Fruit fly (Drosophila melanogaster) whole organism, embryonic: ENCODE results near the gene Paris.
A peak's percentile ranks its signal among the peaks of the same experiment; 100 is the strongest.

Experiments
- ATbp ChIP-seq: fragments of 200-800 bp; sonication (Bioruptor generic); optimal IDR thresholded peaks from 2 replicates; lab custom pipeline; 2017; ENCODE audit warnings: missing biosample characterization, mild to moderate bottlenecking, missing genetic modification characterization, missing genetic modification reagents
- Abd-B ChIP-seq: fragments of 200-800 bp; sonication (Bioruptor generic); optimal IDR thresholded peaks from 2 replicates; lab custom pipeline; 2018; ENCODE audit warnings: missing biosample characterization, mild to moderate bottlenecking, missing genetic modification characterization, moderate library complexity
- Adf1 ChIP-seq: fragments of 200-800 bp; sonication (Bioruptor generic); IDR thresholded peaks from 2 replicates; pipeline ENCODE4 v1.3.6; 2022; ENCODE audit warnings: missing biosample characterization, missing genetic modification characterization
- Aef1 ChIP-seq: fragments of 200-800 bp; sonication (Bioruptor generic); IDR thresholded peaks from 3 replicates; pipeline ENCODE4 v1.3.6; 2022; ENCODE audit warnings: missing biosample characterization, missing genetic modification characterization
- Asciz ChIP-seq: fragments of 200-800 bp; sonication (Bioruptor generic); optimal IDR thresholded peaks from 2 replicates; lab custom pipeline; 2017; ENCODE audit warnings: missing biosample characterization, mild to moderate bottlenecking, missing genetic modification characterization, missing genetic modification reagents
- Atf6 ChIP-seq: fragments of 200-800 bp; sonication (Bioruptor generic); IDR thresholded peaks from 2 replicates; pipeline ENCODE4 v1.3.6; 2022; ENCODE audit warnings: missing biosample characterization, missing genetic modification characterization
- B-H2 ChIP-seq: fragments of 200-800 bp; sonication (Bioruptor generic); optimal IDR thresholded peaks from 2 replicates; lab custom pipeline; 2018; ENCODE audit warnings: missing biosample characterization, mild to moderate bottlenecking, missing genetic modification characterization
- Bgb ChIP-seq: fragments of 200-800 bp; sonication (Bioruptor generic); IDR thresholded peaks from 2 replicates; pipeline ENCODE4 v1.3.6; 2022; ENCODE audit warnings: missing biosample characterization, missing genetic modification characterization; ENCODE audit not compliant: partially characterized antibody
- Blimp-1 ChIP-seq: fragments of 200-800 bp; sonication (Bioruptor generic); optimal IDR thresholded peaks from 3 replicates; lab custom pipeline; 2018; ENCODE audit warnings: missing biosample characterization, missing genetic modification characterization, mild to moderate bottlenecking, moderate library complexity, missing genetic modification reagents
- BtbVII ChIP-seq: fragments of 200-800 bp; sonication (Bioruptor generic); optimal IDR thresholded peaks from 3 replicates; lab custom pipeline; 2017; ENCODE audit warnings: missing biosample characterization, mild to moderate bottlenecking, missing genetic modification characterization
- CG10959 ChIP-seq: fragments of 200-800 bp; sonication (Bioruptor generic); IDR thresholded peaks from 2 replicates; pipeline ENCODE4 v1.3.6; 2022; ENCODE audit warnings: missing biosample characterization, missing genetic modification characterization
- CG12071 ChIP-seq: fragments of 200-800 bp; sonication (Bioruptor generic); optimal IDR thresholded peaks from 3 replicates; lab custom pipeline; 2018; ENCODE audit warnings: missing biosample characterization, mild to moderate bottlenecking, missing genetic modification characterization
- CG13296 ChIP-seq: fragments of 200-800 bp; sonication (Bioruptor generic); optimal IDR thresholded peaks from 3 replicates; lab custom pipeline; 2018; ENCODE audit warnings: missing biosample characterization, mild to moderate bottlenecking, missing genetic modification characterization
- CG14710 ChIP-seq: fragments of 200-800 bp; sonication (Bioruptor generic); optimal IDR thresholded peaks from 3 replicates; lab custom pipeline; 2019; ENCODE audit warnings: missing biosample characterization, mild to moderate bottlenecking, missing genetic modification characterization, moderate library complexity
- CG15269 ChIP-seq: fragments of 200-800 bp; sonication (Bioruptor generic); optimal IDR thresholded peaks from 2 replicates; lab custom pipeline; 2018; ENCODE audit warnings: missing biosample characterization, mild to moderate bottlenecking, missing genetic modification characterization, moderate library complexity
- CG15601 ChIP-seq: fragments of 200-800 bp; sonication (Bioruptor generic); optimal IDR thresholded peaks from 3 replicates; lab custom pipeline; 2019; ENCODE audit warnings: missing biosample characterization, mild to moderate bottlenecking, missing genetic modification characterization, moderate library complexity
- CG2129 ChIP-seq: fragments of 200-800 bp; sonication (Bioruptor generic); IDR thresholded peaks from 2 replicates; pipeline ENCODE4 v1.3.6; 2022; ENCODE audit warnings: missing biosample characterization, missing genetic modification characterization; ENCODE audit not compliant: partially characterized antibody
- CG2202 ChIP-seq: fragments of 200-800 bp; sonication (Bioruptor generic); optimal IDR thresholded peaks from 2 replicates; lab custom pipeline; 2018; ENCODE audit warnings: missing biosample characterization, mild to moderate bottlenecking, missing genetic modification characterization
- CG2678 ChIP-seq: fragments of 200-800 bp; sonication (Bioruptor generic); optimal IDR thresholded peaks from 3 replicates; lab custom pipeline; 2019; ENCODE audit warnings: missing biosample characterization, mild to moderate bottlenecking, missing genetic modification characterization, moderate library complexity
- CG2875 ChIP-seq: fragments of 200-800 bp; sonication (Bioruptor generic); optimal IDR thresholded peaks from 2 replicates; lab custom pipeline; 2017; ENCODE audit warnings: missing biosample characterization, mild to moderate bottlenecking, missing genetic modification characterization, missing genetic modification reagents
- CG32532 ChIP-seq: fragments of 200-800 bp; sonication (Bioruptor generic); IDR thresholded peaks from 2 replicates; pipeline ENCODE4 v1.3.6; 2022; ENCODE audit warnings: missing biosample characterization, missing genetic modification characterization
- CG33213 ChIP-seq: fragments of 200-800 bp; sonication (Bioruptor generic); optimal IDR thresholded peaks from 3 replicates; lab custom pipeline; 2016; ENCODE audit warnings: missing biosample characterization, missing genetic modification characterization
- CG3407 ChIP-seq: fragments of 200-800 bp; sonication (Bioruptor generic); optimal IDR thresholded peaks from 2 replicates; lab custom pipeline; 2018; ENCODE audit warnings: missing biosample characterization, mild to moderate bottlenecking, missing genetic modification characterization
- CG3847 ChIP-seq: fragments of 200-800 bp; sonication (Bioruptor generic); IDR thresholded peaks from 2 replicates; pipeline ENCODE4 v1.3.6; 2022; ENCODE audit warnings: missing biosample characterization, missing genetic modification characterization
- CG4282 ChIP-seq: fragments of 200-800 bp; sonication (Bioruptor generic); optimal IDR thresholded peaks from 2 replicates; lab custom pipeline; 2016; ENCODE audit warnings: missing biosample characterization, missing genetic modification characterization
- CG4820 ChIP-seq: fragments of 200-800 bp; sonication (Bioruptor generic); optimal IDR thresholded peaks from 3 replicates; lab custom pipeline; 2016; ENCODE audit warnings: missing biosample characterization, missing genetic modification characterization
- CG6854 ChIP-seq: fragments of 200-800 bp; sonication (Bioruptor generic); optimal IDR thresholded peaks from 3 replicates; lab custom pipeline; 2017; ENCODE audit warnings: missing biosample characterization, mild to moderate bottlenecking, missing genetic modification characterization
- Dll ChIP-seq: fragments of 200-800 bp; sonication (Bioruptor generic); IDR thresholded peaks from 4 replicates; pipeline ENCODE4 v1.3.6; 2022; ENCODE audit warnings: missing biosample characterization, missing genetic modification characterization; ENCODE audit not compliant: partially characterized antibody
- Dp ChIP-seq: fragments of 200-800 bp; sonication (Bioruptor generic); optimal IDR thresholded peaks from 2 replicates; lab custom pipeline; 2018; ENCODE audit warnings: missing biosample characterization, mild to moderate bottlenecking, missing genetic modification characterization, moderate library complexity
- Drgx ChIP-seq: fragments of 200-800 bp; sonication (Bioruptor generic); IDR thresholded peaks from 2 replicates; pipeline ENCODE4 v1.3.6; 2022; ENCODE audit warnings: missing biosample characterization, missing genetic modification characterization
- Hr78 ChIP-seq, 2 experiments: fragments of 200-800 bp in 1 of 2; fragments of >200 bp in 1 of 2; sonication (Bioruptor generic) in 1 of 2; optimal IDR thresholded peaks; 2 replicates each; lab custom pipeline; 2017 to 2019; ENCODE audit warnings: missing biosample characterization in 2 of 2, missing genetic modification characterization in 2 of 2, mild to moderate bottlenecking in 1 of 2, moderate library complexity in 1 of 2
- Hsf ChIP-seq: fragments of 200-800 bp; sonication (Bioruptor generic); optimal IDR thresholded peaks from 3 replicates; lab custom pipeline; 2016; ENCODE audit warnings: missing biosample characterization, missing genetic modification characterization
- MBD-R2 ChIP-seq: fragments of 200-800 bp; sonication (Bioruptor generic); IDR thresholded peaks from 2 replicates; pipeline ENCODE4 v1.3.6; 2022; ENCODE audit warnings: missing biosample characterization, missing genetic modification characterization
- MESR4 ChIP-seq: fragments of 200-800 bp; sonication (Bioruptor generic); optimal IDR thresholded peaks from 2 replicates; lab custom pipeline; 2018; ENCODE audit warnings: missing biosample characterization, mild to moderate bottlenecking, missing genetic modification characterization, moderate library complexity
- Med ChIP-seq: fragments of 200-800 bp; sonication (Bioruptor generic); peaks from one replicate; lab custom pipeline; 2016; ENCODE audit warnings: missing biosample characterization, missing genetic modification characterization, mild to moderate bottlenecking, inconsistent platforms, moderate library complexity
- Sry-β ChIP-seq: fragments of 200-800 bp; sonication (Bioruptor generic); optimal IDR thresholded peaks from 2 replicates; lab custom pipeline; 2018; ENCODE audit warnings: missing biosample characterization, mild to moderate bottlenecking, missing genetic modification characterization, moderate library complexity
- ab ChIP-seq: fragments of 200-800 bp; sonication (Bioruptor generic); optimal IDR thresholded peaks from 2 replicates; lab custom pipeline; 2016; ENCODE audit warnings: missing biosample characterization, missing genetic modification characterization
- chm ChIP-seq: fragments of 200-800 bp; sonication (Bioruptor generic); IDR thresholded peaks from 2 replicates; pipeline ENCODE4 v1.3.6; 2022; ENCODE audit warnings: missing biosample characterization, missing genetic modification characterization
- dati ChIP-seq: fragments of 200-800 bp; sonication (Bioruptor generic); IDR thresholded peaks from 2 replicates; pipeline ENCODE4 v1.3.6; 2022; ENCODE audit warnings: missing biosample characterization, missing genetic modification characterization
- kni ChIP-seq: fragments of 200-800 bp; sonication (Bioruptor generic); optimal IDR thresholded peaks from 3 replicates; lab custom pipeline; 2017; ENCODE audit warnings: mild to moderate bottlenecking, missing biosample characterization, missing genetic modification reagents, missing genetic modification characterization
- lab ChIP-seq: fragments of 200-800 bp; sonication (Bioruptor generic); optimal IDR thresholded peaks from 3 replicates; lab custom pipeline; 2017; ENCODE audit warnings: missing biosample characterization, missing genetic modification characterization, mild to moderate bottlenecking, moderate library complexity, missing genetic modification reagents
- otp ChIP-seq: fragments of 200-800 bp; sonication (Bioruptor generic); IDR thresholded peaks from 3 replicates; pipeline ENCODE4, ENCODE4 v1.3.6; 2022; ENCODE audit warnings: missing biosample characterization, missing genetic modification characterization
- peb ChIP-seq: fragments of 200-800 bp; sonication (Bioruptor generic); IDR thresholded peaks from 2 replicates; pipeline ENCODE4 v1.3.6; 2022; ENCODE audit warnings: missing biosample characterization, missing genetic modification characterization
- salm ChIP-seq: fragments of 200-800 bp; sonication (Bioruptor generic); optimal IDR thresholded peaks from 2 replicates; lab custom pipeline; 2018; ENCODE audit warnings: missing biosample characterization, mild to moderate bottlenecking, missing genetic modification characterization
- sens ChIP-seq: fragments of 200-800 bp; sonication (Bioruptor generic); peaks from one replicate; lab custom pipeline; 2016; ENCODE audit warnings: missing biosample characterization, missing genetic modification characterization
- slbo ChIP-seq: fragments of 200-800 bp; sonication (Bioruptor generic); IDR thresholded peaks from 2 replicates; pipeline ENCODE4 v1.3.6; 2022; ENCODE audit warnings: missing biosample characterization, missing genetic modification characterization
- sna ChIP-seq: fragments of 200-800 bp; sonication (Bioruptor generic); IDR thresholded peaks from 2 replicates; pipeline ENCODE4 v1.3.6; 2022; ENCODE audit warnings: missing biosample characterization, missing genetic modification characterization; ENCODE audit not compliant: partially characterized antibody
- ssp ChIP-seq: fragments of 200-800 bp; sonication (Bioruptor generic); IDR thresholded peaks from 2 replicates; pipeline ENCODE4 v1.3.6; 2022; ENCODE audit warnings: missing biosample characterization, missing genetic modification characterization
- vfl ChIP-seq: fragments of 200-800 bp; sonication (Bioruptor generic); optimal IDR thresholded peaks from 2 replicates; lab custom pipeline; 2016; ENCODE audit warnings: missing biosample characterization, missing genetic modification characterization
- yki ChIP-seq: fragments of >200 bp; optimal IDR thresholded peaks from 3 replicates; lab custom pipeline; 2018

Paris gene

dm6 chr2L:4464946-4465345, 1.5 kb downstream of the Paris start, which contains the start of gene FIG4 (continued):
- TF ChIP-seq Dp (no peak), peb (GFP tag; lab: Robert Waterston, UW) (no peak), chm (GFP tag; lab: Robert Waterston, UW) (no peak), Dll (peak; percentile 92), Sry-β (GFP tag; lab: Kevin White, UChicago) (peak; percentile 90), ssp (no peak), CG14710 (tag; lab: Kevin White, UChicago) (peak; percentile 33), Aef1 (no peak), slbo (GFP tag; lab: Robert Waterston, UW) (no peak), CG6854 (GFP tag; lab: Kevin White, UChicago) (no peak), B-H2 (GFP tag; lab: Kevin White, UChicago) (no peak), Med (GFP tag; lab: Kevin White, UChicago) (peak; percentile 45), CG2129 (GFP tag; lab: Robert Waterston, UW) (peak; percentile 82), Abd-B (no peak), CG2202 (tag; lab: Kevin White, UChicago) (no peak), MBD-R2 (GFP tag; lab: Robert Waterston, UW) (peak; percentile 89), CG4282 (GFP tag; lab: Kevin White, UChicago) (no peak), sna (GFP tag; lab: Robert Waterston, UW) (peak; percentile 84), MESR4 (GFP tag; lab: Kevin White, UChicago) (peak; percentile 2)
- TF ChIP-seq, all 482 proteins: peak for 46

- TF ChIP-seq lab (GFP tag; lab: Kevin White, UChicago) = peak; percentile 15
- no peak for TF ChIP-seq CG33213
- peak; percentile 66 for TF ChIP-seq sens (GFP tag; lab: Kevin White, UChicago)
- no peak for TF ChIP-seq Dll
- TF ChIP-seq CG2875 = peak; percentile 13
- TF ChIP-seq ATbp (GFP tag; lab: Kevin White, UChicago) = peak; percentile 65
- no peak for TF ChIP-seq dati (GFP tag; lab: Robert Waterston, UW)
- TF ChIP-seq Med (GFP tag; lab: Kevin White, UChicago) = peak; percentile 40
- peak; percentile 36 for TF ChIP-seq Asciz (GFP tag; lab: Kevin White, UChicago)
- TF ChIP-seq CG2678 (tag; lab: Kevin White, UChicago) = peak; percentile 34
- TF ChIP-seq otp (GFP tag; lab: Robert Waterston, UW) = no peak
- no peak for TF ChIP-seq Hsf (GFP tag; lab: Kevin White, UChicago)
- no peak for TF ChIP-seq Atf6
- peak; percentile 28 for TF ChIP-seq CG3407 (GFP tag; lab: Kevin White, UChicago)
- TF ChIP-seq Drgx (GFP tag; lab: Robert Waterston, UW) = no peak
- TF ChIP-seq ab = no peak
- TF ChIP-seq vfl (GFP tag; lab: Kevin White, UChicago) = no peak
- TF ChIP-seq kni (GFP tag; lab: Kevin White, UChicago) = no peak
- TF ChIP-seq CG12071 (GFP tag; lab: Kevin White, UChicago) = peak; percentile 27
- no peak for TF ChIP-seq Bgb
- TF ChIP-seq CG4820 (GFP tag; lab: Kevin White, UChicago) = no peak
- TF ChIP-seq Adf1 (GFP tag; lab: Robert Waterston, UW) = no peak
- TF ChIP-seq Hr78 (GFP tag; optimal IDR thresholded peaks at IDR 0.05; lab: Kevin White, UChicago) = peak in 1 of 2 experiments; percentile 79
- TF ChIP-seq salm = peak; percentile 30
- no peak for TF ChIP-seq CG10959 (GFP tag; lab: Robert Waterston, UW)
- TF ChIP-seq CG15601 = peak; percentile 15
- TF ChIP-seq CG3847 = no peak
- peak; percentile 24 for TF ChIP-seq Blimp-1 (GFP tag; lab: Kevin White, UChicago)
- TF ChIP-seq yki = no peak
- peak; percentile 6 for TF ChIP-seq CG13296 (GFP tag; lab: Kevin White, UChicago)
- no peak for TF ChIP-seq CG32532
- peak; percentile 6 for TF ChIP-seq CG15269
- peak; percentile 15 for TF ChIP-seq BtbVII (GFP tag; lab: Kevin White, UChicago)
Observed at dm6 chr2L:4475422-4475821, 12.0 kb downstream of the Paris start.
